Worm (Caenorhabditis elegans) whole organism, early embryonic: ENCODE measurements around the gene F35D2.2.

ENCODE experiments used
- aly-1 ChIP-seq: sonication (generic microtip); optimal IDR thresholded peaks from 2 replicates; lab custom pipeline; 2016; ENCODE audit warnings: missing genetic modification characterization, missing compliant biosample characterization
- ama-1 ChIP-seq: fragments of 150-350 bp; optimal IDR thresholded peaks from 2 replicates; lab custom pipeline; 2014
- ets-7 ChIP-seq: sonication (generic microtip); optimal IDR thresholded peaks from 2 replicates; lab custom pipeline; 2016; ENCODE audit warnings: missing genotype, missing genetic modification characterization, missing compliant biosample characterization
- flt-1 ChIP-seq: fragments of 200-800 bp; sonication (Bioruptor generic); IDR thresholded peaks from 2 replicates; pipeline ENCODE4 v1.3.6; 2022; ENCODE audit warnings: missing genetic modification characterization, missing compliant biosample characterization
- hnd-1 ChIP-seq: sonication (generic microtip); optimal IDR thresholded peaks from 2 replicates; lab custom pipeline; 2016; ENCODE audit warnings: missing genetic modification characterization, missing compliant biosample characterization
- scrt-1 ChIP-seq: fragments of 200-800 bp; sonication (Bioruptor generic); IDR thresholded peaks from 2 replicates; pipeline ENCODE4 v1.3.6; 2022; ENCODE audit warnings: missing genetic modification characterization, missing compliant biosample characterization
- sea-1 ChIP-seq: fragments of 200-800 bp; sonication (Bioruptor generic); conservative IDR thresholded peaks from 2 replicates; pipeline ENCODE4 v1.3.6; 2022; ENCODE audit warnings: missing genetic modification characterization, missing compliant biosample characterization
- tbx-11 ChIP-seq: fragments of 200-800 bp; sonication (Bioruptor generic); IDR thresholded peaks from 2 replicates; pipeline ENCODE4 v1.3.6; 2022; ENCODE audit warnings: missing genetic modification characterization, missing compliant biosample characterization
- tbx-37 ChIP-seq: fragments of 200-800 bp; sonication (Bioruptor generic); conservative IDR thresholded peaks from 2 replicates; pipeline ENCODE4 v1.3.6; 2022; ENCODE audit warnings: missing genetic modification reagents, missing genetic modification characterization, missing compliant biosample characterization
- tra-4 ChIP-seq: sonication (generic microtip); optimal IDR thresholded peaks from 2 replicates; lab custom pipeline; 2017; ENCODE audit warnings: missing genetic modification characterization, missing compliant biosample characterization

DNA sequence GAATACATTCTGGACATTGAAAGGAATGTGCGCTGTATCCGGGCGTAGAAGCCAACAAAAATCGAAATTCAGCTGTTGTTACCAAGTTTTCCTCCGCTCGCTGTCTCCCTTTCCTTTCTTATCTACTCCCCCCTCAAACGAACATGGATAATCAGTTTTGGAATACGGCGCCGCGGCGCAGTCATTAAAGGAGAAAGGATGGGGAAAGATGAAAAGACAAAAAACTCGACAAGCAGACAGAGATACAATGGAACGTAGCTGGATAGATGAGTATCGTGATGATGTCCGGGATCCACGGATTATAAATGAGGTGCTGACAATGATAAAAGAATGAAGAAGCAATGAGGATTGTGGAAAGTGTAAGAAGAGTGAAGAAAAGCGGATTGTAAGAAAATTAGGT is 28.9 kb upstream of the F35D2.2 start:
- TF ChIP-seq ama-1 (lab: Kevin White, UChicago) = no peak
- no peak for TF ChIP-seq ets-7
- TF ChIP-seq tbx-11 (GFP tag; lab: Robert Waterston, UW) = no peak
- no peak for TF ChIP-seq flt-1 (GFP tag; lab: Robert Waterston, UW)
- TF ChIP-seq sea-1 (GFP tag; lab: Robert Waterston, UW) = no peak
- TF ChIP-seq scrt-1 (GFP tag; lab: Robert Waterston, UW) = no peak
- no peak for TF ChIP-seq aly-1 (tag; lab: Kevin White, UChicago)
- no peak for TF ChIP-seq hnd-1 (tag; lab: Kevin White, UChicago)
- no peak for TF ChIP-seq tra-4
- TF ChIP-seq tbx-37 (GFP tag; lab: Robert Waterston, UW) = no peak
